Worm (Caenorhabditis elegans) whole organism, L4 larva: ENCODE data around the gene hil-3.

ENCODE experiments used
- D1046.2 ChIP-seq: fragments of 200-800 bp; sonication (Bioruptor generic); IDR thresholded peaks from 2 replicates; pipeline ENCODE4 v1.3.6; 2022; ENCODE audit warnings: missing genetic modification characterization, missing compliant biosample characterization
- F26F4.8 ChIP-seq: fragments of 200-800 bp; sonication (Bioruptor generic); conservative IDR thresholded peaks from 2 replicates; pipeline ENCODE4 v1.3.6; 2022; ENCODE audit warnings: missing genetic modification characterization, missing compliant biosample characterization
- F37D6.2 ChIP-seq: sonication (generic microtip); optimal IDR thresholded peaks from 2 replicates; lab custom pipeline; 2016; ENCODE audit warnings: mild to moderate bottlenecking, missing genetic modification characterization, missing compliant biosample characterization
- F49E8.2 ChIP-seq: sonication (generic microtip); optimal IDR thresholded peaks from 2 replicates; lab custom pipeline; 2016; ENCODE audit warnings: missing compliant biosample characterization, mild to moderate bottlenecking, missing genetic modification characterization, borderline replicate concordance
- Y48G9A.11 ChIP-seq: fragments of 200-800 bp; sonication (Bioruptor generic); IDR thresholded peaks from 2 replicates; pipeline ENCODE4 v1.3.6; 2022; ENCODE audit warnings: missing genetic modification reagents, missing genetic modification characterization, missing compliant biosample characterization
- Y5F2A.4 ChIP-seq: fragments of 200-800 bp; sonication (Bioruptor generic); optimal IDR thresholded peaks from 2 replicates; lab custom pipeline; 2018; ENCODE audit warnings: mild to moderate bottlenecking, missing genetic modification characterization, missing compliant biosample characterization
- ZK546.5 ChIP-seq, 2 experiments: sonication (generic microtip); optimal IDR thresholded peaks; 2 replicates each; lab custom pipeline; 2017; ENCODE audit warnings: missing biosample characterization in 2 of 2, missing genetic modification characterization in 2 of 2
- aly-2 ChIP-seq: sonication (generic microtip); optimal IDR thresholded peaks from 2 replicates; lab custom pipeline; 2018; ENCODE audit warnings: missing biosample characterization, missing genetic modification characterization
- arid-1 ChIP-seq: fragments of 200-800 bp; sonication (Bioruptor generic); conservative IDR thresholded peaks from 2 replicates; pipeline ENCODE4 v1.3.6; 2022; ENCODE audit warnings: missing genetic modification reagents, missing genetic modification characterization, missing compliant biosample characterization
- attf-4 ChIP-seq: sonication (generic microtip); optimal IDR thresholded peaks from 3 replicates; lab custom pipeline; 2017; ENCODE audit warnings: missing biosample characterization, missing genetic modification characterization
- ceh-20 ChIP-seq: fragments of 200-800 bp; sonication (Bioruptor generic); IDR thresholded peaks from 2 replicates; pipeline ENCODE4 v1.3.6; 2022; ENCODE audit warnings: missing genetic modification reagents, missing genetic modification characterization, missing compliant biosample characterization
- ceh-44 ChIP-seq: fragments of 200-800 bp; sonication (Bioruptor generic); IDR thresholded peaks from 2 replicates; pipeline ENCODE4 v1.3.6; 2022; ENCODE audit warnings: missing genetic modification reagents, missing genetic modification characterization, missing compliant biosample characterization
- ces-1 ChIP-seq: fragments of 150-350 bp; sonication (generic microtip); optimal IDR thresholded peaks from 4 replicates; lab custom pipeline; 2014; ENCODE audit warnings: missing biosample characterization, missing genetic modification reagents, missing genetic modification characterization
- cey-2 ChIP-seq: sonication (generic microtip); optimal IDR thresholded peaks from 3 replicates; lab custom pipeline; 2017; ENCODE audit warnings: missing genetic modification characterization, mild to moderate bottlenecking, missing compliant biosample characterization, antibody characterized with exemption, borderline replicate concordance; ENCODE audit not compliant: insufficient read depth
- ctbp-1 ChIP-seq: fragments of 200-800 bp; sonication (Bioruptor generic); IDR thresholded peaks from 2 replicates; pipeline ENCODE4 v1.3.6; 2022; ENCODE audit warnings: missing genetic modification reagents, missing genetic modification characterization, missing compliant biosample characterization
- daf-16 ChIP-seq, 3 experiments: sonication (generic microtip); optimal IDR thresholded peaks; 2 replicates each; lab custom pipeline; 2016 to 2017; ENCODE audit warnings: missing genetic modification characterization in 3 of 3, missing genetic modification reagents in 3 of 3, mild to moderate bottlenecking in 2 of 3, missing compliant biosample characterization in 2 of 3, missing biosample characterization in 1 of 3, moderate library complexity in 1 of 3
- dmd-6 ChIP-seq: fragments of 200-800 bp; sonication (Bioruptor generic); IDR thresholded peaks from 2 replicates; pipeline ENCODE4 v1.3.6; 2022; ENCODE audit warnings: missing genetic modification reagents, missing genetic modification characterization, missing compliant biosample characterization
- dmd-9 ChIP-seq: fragments of 200-800 bp; sonication (Bioruptor generic); IDR thresholded peaks from 2 replicates; pipeline ENCODE4 v1.3.6; 2022; ENCODE audit warnings: missing genetic modification reagents, missing genetic modification characterization, missing compliant biosample characterization
- dpl-1 ChIP-seq: fragments of 150-350 bp; optimal IDR thresholded peaks from 2 replicates; lab custom pipeline; 2014; ENCODE audit warnings: missing biosample characterization, missing genetic modification reagents, missing genetic modification characterization
- gei-8 ChIP-seq: fragments of 200-800 bp; sonication (Bioruptor generic); optimal IDR thresholded peaks from 2 replicates; lab custom pipeline; 2018; ENCODE audit warnings: mild to moderate bottlenecking, missing genetic modification characterization, missing compliant biosample characterization
- hlh-11 ChIP-seq: fragments of 200-800 bp; sonication (Bioruptor generic); optimal IDR thresholded peaks from 2 replicates; lab custom pipeline; 2018; ENCODE audit warnings: mild to moderate bottlenecking, missing genetic modification characterization, missing compliant biosample characterization
- hlh-30 ChIP-seq: sonication (generic microtip); optimal IDR thresholded peaks from 2 replicates; lab custom pipeline; 2017; ENCODE audit warnings: antibody characterized with exemption, mild to moderate bottlenecking, missing genetic modification characterization, missing compliant biosample characterization; ENCODE audit not compliant: insufficient read depth
- hmg-1.1 ChIP-seq: fragments of 200-800 bp; sonication (Bioruptor generic); IDR thresholded peaks from 2 replicates; pipeline ENCODE4 v1.3.6; 2022; ENCODE audit warnings: missing genetic modification reagents, missing genetic modification characterization, missing compliant biosample characterization
- jun-1 ChIP-seq: fragments of 150-350 bp; optimal IDR thresholded peaks from 2 replicates; lab custom pipeline; 2014; ENCODE audit warnings: missing biosample characterization, missing genetic modification reagents, missing genetic modification characterization
- lin-15B ChIP-seq: fragments of 150-350 bp; sonication (generic microtip); optimal IDR thresholded peaks from 3 replicates; lab custom pipeline; 2014; ENCODE audit warnings: missing biosample characterization, missing genetic modification characterization
- lin-38 ChIP-seq: fragments of 200-800 bp; sonication (Bioruptor generic); IDR thresholded peaks from 2 replicates; pipeline ENCODE4 v1.3.6; 2022; ENCODE audit warnings: missing genetic modification reagents, missing genetic modification characterization, missing compliant biosample characterization
- madf-5 ChIP-seq, 2 experiments: fragments of 200-800 bp; sonication (Bioruptor generic); IDR thresholded peaks; 2 replicates each; pipeline ENCODE4 v1.3.6; 2022; ENCODE audit warnings: missing compliant biosample characterization in 2 of 2, missing genetic modification characterization in 2 of 2
- madf-9 ChIP-seq: fragments of 200-800 bp; sonication (Bioruptor generic); conservative IDR thresholded peaks from 2 replicates; pipeline ENCODE4 v1.3.6; 2022; ENCODE audit warnings: missing genetic modification reagents, missing genetic modification characterization, missing compliant biosample characterization
- mes-2 ChIP-seq: sonication (generic microtip); optimal IDR thresholded peaks from 2 replicates; lab custom pipeline; 2016; ENCODE audit warnings: missing genotype, mild to moderate bottlenecking, missing genetic modification characterization, missing compliant biosample characterization; ENCODE audit not compliant: poor library complexity, severe bottlenecking
- mxl-2 ChIP-seq: fragments of 200-800 bp; sonication (Bioruptor generic); conservative IDR thresholded peaks from 2 replicates; pipeline ENCODE4 v1.3.6; 2022; ENCODE audit warnings: missing genetic modification reagents, missing genetic modification characterization, missing compliant biosample characterization
- mxl-3 ChIP-seq: fragments of 200-800 bp; sonication (Bioruptor generic); optimal IDR thresholded peaks from 2 replicates; lab custom pipeline; 2018; ENCODE audit warnings: mild to moderate bottlenecking, missing genetic modification characterization, missing compliant biosample characterization
- nhr-237 ChIP-seq: sonication (generic microtip); optimal IDR thresholded peaks from 2 replicates; lab custom pipeline; 2017; ENCODE audit warnings: missing biosample characterization, missing genetic modification characterization
- nhr-76 ChIP-seq: fragments of 150-350 bp; optimal IDR thresholded peaks from 2 replicates; lab custom pipeline; 2014; ENCODE audit warnings: missing biosample characterization, missing genetic modification characterization
- nhr-77 ChIP-seq: fragments of 150-350 bp; optimal IDR thresholded peaks from 2 replicates; lab custom pipeline; 2014; ENCODE audit warnings: missing biosample characterization, missing genetic modification characterization
- pha-4 ChIP-seq, 2 experiments: fragments of 150-350 bp in 1 of 2; fragments of 200-800 bp in 1 of 2; sonication (Bioruptor generic) in 1 of 2; IDR thresholded peaks in 1 of 2; optimal IDR thresholded peaks in 1 of 2; 2 replicates each; pipeline versions ENCODE4 v1.3.6 to Lab custom; 2014 to 2022; ENCODE audit warnings: missing genetic modification characterization in 2 of 2, missing genetic modification reagents in 2 of 2, missing biosample characterization in 1 of 2, missing compliant biosample characterization in 1 of 2
- php-3 ChIP-seq: fragments of 200-800 bp; sonication (Bioruptor generic); IDR thresholded peaks from 2 replicates; pipeline ENCODE4 v1.3.6; 2022; ENCODE audit warnings: missing genetic modification reagents, missing genetic modification characterization, missing compliant biosample characterization
- saeg-2 ChIP-seq: fragments of 200-800 bp; sonication (Bioruptor generic); IDR thresholded peaks from 2 replicates; pipeline ENCODE4 v1.3.6; 2022; ENCODE audit warnings: missing genetic modification reagents, missing genetic modification characterization, missing compliant biosample characterization
- set-16 ChIP-seq: fragments of 200-800 bp; sonication (Bioruptor generic); IDR thresholded peaks from 2 replicates; pipeline ENCODE4 v1.3.6; 2022; ENCODE audit warnings: missing genetic modification reagents, missing genetic modification characterization, missing compliant biosample characterization
- skn-1 ChIP-seq: fragments of 150-350 bp; optimal IDR thresholded peaks from 2 replicates; lab custom pipeline; 2014; ENCODE audit warnings: missing biosample characterization, missing genetic modification characterization
- spr-1 ChIP-seq: sonication (generic microtip); optimal IDR thresholded peaks from 2 replicates; lab custom pipeline; 2016; ENCODE audit warnings: mild to moderate bottlenecking, missing genetic modification characterization, missing compliant biosample characterization
- unc-62 ChIP-seq, 3 experiments: fragments of 150-350 bp in 1 of 3; sonication (generic microtip); optimal IDR thresholded peaks in 2 of 3; peaks in 1 of 3; 1 replicate in 1 of 3; 2 replicates in 2 of 3; lab custom pipeline; 2014 to 2017; ENCODE audit warnings: missing biosample characterization in 3 of 3, missing genetic modification characterization in 3 of 3, missing genetic modification reagents in 3 of 3, missing genotype in 1 of 3
- vab-7 ChIP-seq: fragments of 200-800 bp; sonication (Bioruptor generic); IDR thresholded peaks from 2 replicates; pipeline ENCODE4 v1.3.6; 2022; ENCODE audit warnings: missing genetic modification reagents, missing genetic modification characterization, missing compliant biosample characterization
- zag-1 ChIP-seq: fragments of 150-350 bp; optimal IDR thresholded peaks from 2 replicates; lab custom pipeline; 2014; ENCODE audit warnings: missing biosample characterization, missing genetic modification characterization
- zip-2 ChIP-seq: fragments of 150-350 bp; optimal IDR thresholded peaks from 2 replicates; lab custom pipeline; 2014; ENCODE audit warnings: missing biosample characterization, missing genetic modification characterization
- ztf-11 ChIP-seq: fragments of 150-350 bp; optimal IDR thresholded peaks from 2 replicates; lab custom pipeline; 2014; ENCODE audit warnings: missing biosample characterization, missing genetic modification characterization
- ztf-7 ChIP-seq: fragments of 150-350 bp; optimal IDR thresholded peaks from 2 replicates; lab custom pipeline; 2014; ENCODE audit warnings: missing biosample characterization, missing genetic modification characterization

hil-3 gene

ce11 chrX:8155969-8156368 is 3.0 kb upstream of the hil-3 start (continued):
- peak; percentile 77 for TF ChIP-seq F26F4.8 (GFP tag; lab: Robert Waterston, UW)
- peak; percentile 76 for TF ChIP-seq mes-2 (tag; lab: Kevin White, UChicago)
- TF ChIP-seq ces-1 = no peak
- peak in 1 of 2 experiments; percentile 54 for TF ChIP-seq unc-62 (GFP tag; optimal IDR thresholded peaks at IDR 0.05 in 1 of 2; lab: Kevin White, UChicago)
- TF ChIP-seq unc-62 (tag; optimal IDR thresholded peaks at IDR 0.05; lab: Kevin White, UChicago) = no peak
- TF ChIP-seq pha-4 (GFP tag; IDR thresholded peaks at IDR 0.05; lab: Robert Waterston, UW) = peak; percentile 73
- no peak for TF ChIP-seq pha-4 (tag; optimal IDR thresholded peaks at IDR 0.05; lab: Kevin White, UChicago)
- TF ChIP-seq cey-2 (tag; lab: Kevin White, UChicago) = no peak
- no peak for TF ChIP-seq daf-16 (GFP tag; optimal IDR thresholded peaks at IDR 0.05; lab: Kevin White, UChicago)
- TF ChIP-seq daf-16 (tag; optimal IDR thresholded peaks at IDR 0.05; lab: Kevin White, UChicago) = peak; percentile 22

- no peak for TF ChIP-seq unc-62 (GFP tag; optimal IDR thresholded peaks at IDR 0.05 in 1 of 2; lab: Kevin White, UChicago)
- no peak for TF ChIP-seq unc-62 (tag; optimal IDR thresholded peaks at IDR 0.05; lab: Kevin White, UChicago)
- 0 out of 4 replicates have a peak, but pooled peaks of 1 of the 2 experiments have one; percentile 25 for TF ChIP-seq madf-5 (GFP tag; IDR thresholded peaks at IDR 0.05; lab: Robert Waterston, UW)
- peak; percentile 57; the same call in 1 of the 2 replicates for TF ChIP-seq arid-1
- TF ChIP-seq aly-2 (tag; lab: Kevin White, UChicago) = no peak
- no peak for TF ChIP-seq lin-15B
- TF ChIP-seq mxl-2 = no peak
- TF ChIP-seq ctbp-1 (GFP tag; lab: Robert Waterston, UW) = 0 out of 2 replicates have a peak, but pooled peaks have one; percentile 25
- TF ChIP-seq hlh-30 = peak; percentile 50
- peak; percentile 63; the same call in 1 of the 2 replicates for TF ChIP-seq ceh-44 (GFP tag; lab: Robert Waterston, UW)
- no peak for TF ChIP-seq F37D6.2 (tag; lab: Kevin White, UChicago)
- TF ChIP-seq Y48G9A.11 (GFP tag; lab: Robert Waterston, UW) = peak; percentile 50; the same call in 1 of the 2 replicates
- no peak for TF ChIP-seq zag-1
- TF ChIP-seq skn-1 (tag; lab: Kevin White, UChicago) = no peak
- no peak for TF ChIP-seq attf-4
- no peak for TF ChIP-seq jun-1 (tag; lab: Kevin White, UChicago)
- no peak for TF ChIP-seq saeg-2
- TF ChIP-seq vab-7 (GFP tag; lab: Robert Waterston, UW) = peak; percentile 72
- TF ChIP-seq nhr-76 = no peak
- TF ChIP-seq lin-38 (GFP tag; lab: Robert Waterston, UW) = peak; percentile 50
- no peak for TF ChIP-seq zip-2 (tag; lab: Kevin White, UChicago)
- TF ChIP-seq ztf-11 (tag; lab: Kevin White, UChicago) = no peak
- TF ChIP-seq php-3 (GFP tag; lab: Robert Waterston, UW) = peak; percentile 44; the same call in 1 of the 2 replicates
- TF ChIP-seq ztf-7 (tag; lab: Kevin White, UChicago) = peak; percentile 9
- TF ChIP-seq set-16 (GFP tag; lab: Robert Waterston, UW) = no peak
- TF ChIP-seq dmd-9 (GFP tag; lab: Robert Waterston, UW) = no peak
- TF ChIP-seq madf-9 (GFP tag; lab: Robert Waterston, UW) = peak; percentile 35; the same call in 1 of the 2 replicates
- no peak for TF ChIP-seq dpl-1 (GFP tag; lab: Kevin White, UChicago)
- TF ChIP-seq nhr-237 = no peak
- TF ChIP-seq mes-2 (tag; lab: Kevin White, UChicago) = peak; percentile 72
- TF ChIP-seq hmg-1.1 (GFP tag; lab: Robert Waterston, UW) = peak; percentile 7
- TF ChIP-seq F49E8.2 (tag; lab: Kevin White, UChicago) = no peak
- no peak for TF ChIP-seq ZK546.5 (tag; optimal IDR thresholded peaks at IDR 0.05; lab: Kevin White, UChicago)
- no peak for TF ChIP-seq spr-1 (tag; lab: Kevin White, UChicago)
- no peak for TF ChIP-seq mxl-3 (GFP tag; lab: Kevin White, UChicago)
- TF ChIP-seq D1046.2 (GFP tag; lab: Robert Waterston, UW) = no peak
- no peak for TF ChIP-seq nhr-77
- TF ChIP-seq ceh-20 (GFP tag; lab: Robert Waterston, UW) = peak; percentile 50; the same call in 1 of the 2 replicates
- TF ChIP-seq Y5F2A.4 (GFP tag; lab: Kevin White, UChicago) = no peak
- TF ChIP-seq hlh-11 (tag; lab: Kevin White, UChicago) = peak; percentile 32
- peak; percentile 65 for TF ChIP-seq dmd-6 (GFP tag; lab: Robert Waterston, UW)
- TF ChIP-seq gei-8 (GFP tag; lab: Kevin White, UChicago) = no peak
Observed at ce11 chrX:8156502-8156901, 2.5 kb upstream of the hil-3 start.
